Worm (Caenorhabditis elegans) whole organism, young adult: ENCODE results near the gene nhr-129.

Experiments
- B0019.2 ChIP-seq: fragments of 200-800 bp; sonication (Bioruptor generic); conservative IDR thresholded peaks from 2 replicates; pipeline ENCODE4 v1.3.6; 2022; ENCODE audit warnings: missing genetic modification reagents, missing genetic modification characterization, missing compliant biosample characterization
- B0035.1 ChIP-seq: sonication (generic microtip); optimal IDR thresholded peaks from 2 replicates; lab custom pipeline; 2016; ENCODE audit warnings: missing genetic modification characterization, mild to moderate bottlenecking, missing compliant biosample characterization, missing genotype, missing genetic modification reagents
- B0261.1 ChIP-seq: sonication (generic microtip); optimal IDR thresholded peaks from 2 replicates; lab custom pipeline; 2016; ENCODE audit warnings: mild to moderate bottlenecking, missing genetic modification characterization, moderate library complexity, missing compliant biosample characterization
- F22D6.2 ChIP-seq: sonication (generic microtip); optimal IDR thresholded peaks from 2 replicates; lab custom pipeline; 2016; ENCODE audit warnings: mild to moderate bottlenecking, missing genetic modification characterization, missing compliant biosample characterization
- F39B2.1 ChIP-seq: fragments of 200-800 bp; sonication (Bioruptor generic); IDR thresholded peaks from 2 replicates; pipeline ENCODE4 v1.3.6; 2022; ENCODE audit warnings: missing genetic modification reagents, missing genetic modification characterization, missing compliant biosample characterization
- F49E8.2 ChIP-seq: sonication (generic microtip); optimal IDR thresholded peaks from 3 replicates; lab custom pipeline; 2017; ENCODE audit warnings: missing genetic modification characterization, mild to moderate bottlenecking, missing compliant biosample characterization, antibody characterized with exemption, moderate library complexity; ENCODE audit not compliant: insufficient read depth
- F52B5.7 ChIP-seq: sonication (generic microtip); optimal IDR thresholded peaks from 2 replicates; lab custom pipeline; 2016; ENCODE audit warnings: mild to moderate bottlenecking, missing genetic modification characterization, missing compliant biosample characterization
- F57C9.4 ChIP-seq: sonication (generic microtip); optimal IDR thresholded peaks from 2 replicates; lab custom pipeline; 2017; ENCODE audit warnings: mild to moderate bottlenecking, missing genetic modification characterization, missing compliant biosample characterization
- Y67H2A.10 ChIP-seq: fragments of 200-800 bp; sonication (Bioruptor generic); conservative IDR thresholded peaks from 2 replicates; pipeline ENCODE4 v1.3.6; 2022; ENCODE audit warnings: missing genetic modification reagents, missing genetic modification characterization, missing compliant biosample characterization
- Y79H2A.3 ChIP-seq: fragments of 200-800 bp; sonication (Bioruptor generic); conservative IDR thresholded peaks from 2 replicates; pipeline ENCODE4 v1.3.6; 2022; ENCODE audit warnings: missing genetic modification reagents, missing genetic modification characterization, missing compliant biosample characterization
- atf-7 ChIP-seq: sonication (generic microtip); optimal IDR thresholded peaks from 2 replicates; lab custom pipeline; 2017; ENCODE audit warnings: mild to moderate bottlenecking, missing genetic modification characterization, missing compliant biosample characterization
- attf-3 ChIP-seq: fragments of 200-800 bp; sonication (Bioruptor generic); conservative IDR thresholded peaks from 2 replicates; pipeline ENCODE4 v1.3.6; 2022; ENCODE audit warnings: missing genetic modification reagents, missing genetic modification characterization, missing compliant biosample characterization
- attf-5 ChIP-seq: fragments of 200-800 bp; sonication (Bioruptor generic); optimal IDR thresholded peaks from 2 replicates; lab custom pipeline; 2018; ENCODE audit warnings: mild to moderate bottlenecking, missing genetic modification characterization, missing compliant biosample characterization
- attf-6 ChIP-seq: fragments of 200-800 bp; sonication (Bioruptor generic); IDR thresholded peaks from 2 replicates; pipeline ENCODE4 v1.3.6; 2022; ENCODE audit warnings: missing genetic modification reagents, missing genetic modification characterization, missing compliant biosample characterization
- bed-2 ChIP-seq: fragments of 200-800 bp; sonication (Bioruptor generic); IDR thresholded peaks from 2 replicates; pipeline ENCODE4 v1.3.6; 2022; ENCODE audit warnings: missing genetic modification reagents, missing genetic modification characterization, missing compliant biosample characterization
- cebp-1 ChIP-seq, 2 experiments: fragments of 200-800 bp in 1 of 2; sonication (Bioruptor generic) in 1 of 2; sonication (generic microtip) in 1 of 2; IDR thresholded peaks in 1 of 2; optimal IDR thresholded peaks in 1 of 2; 2 replicates each; pipeline versions ENCODE4 v1.3.6 to Lab custom; 2017 to 2022; ENCODE audit warnings: missing compliant biosample characterization in 2 of 2, missing genetic modification characterization in 2 of 2, mild to moderate bottlenecking in 1 of 2, missing genetic modification reagents in 1 of 2, moderate library complexity in 1 of 2
- cebp-2 ChIP-seq: fragments of 200-800 bp; sonication (Bioruptor generic); IDR thresholded peaks from 2 replicates; pipeline ENCODE4 v1.3.6; 2022; ENCODE audit warnings: missing genetic modification characterization, missing compliant biosample characterization
- ceh-91 ChIP-seq: fragments of 200-800 bp; sonication (Bioruptor generic); IDR thresholded peaks from 2 replicates; pipeline ENCODE4 v1.3.6; 2022; ENCODE audit warnings: missing genetic modification reagents, missing genetic modification characterization, missing compliant biosample characterization
- dpff-1 ChIP-seq: sonication (generic microtip); optimal IDR thresholded peaks from 2 replicates; lab custom pipeline; 2017; ENCODE audit warnings: mild to moderate bottlenecking, missing genetic modification characterization, missing compliant biosample characterization
- dpl-1 ChIP-seq: fragments of 150-350 bp; optimal IDR thresholded peaks from 2 replicates; lab custom pipeline; 2014; ENCODE audit warnings: missing biosample characterization, missing genetic modification reagents, missing genetic modification characterization
- efl-1 ChIP-seq: fragments of 150-350 bp; optimal IDR thresholded peaks from 2 replicates; lab custom pipeline; 2014; ENCODE audit warnings: missing biosample characterization, missing genetic modification reagents, missing genetic modification characterization
- egl-44 ChIP-seq: fragments of 200-800 bp; sonication (Bioruptor generic); IDR thresholded peaks from 2 replicates; pipeline ENCODE4 v1.3.6; 2022; ENCODE audit warnings: missing genetic modification reagents, missing genetic modification characterization, missing compliant biosample characterization
- hmg-1.2 ChIP-seq: fragments of 200-800 bp; sonication (Bioruptor generic); IDR thresholded peaks from 2 replicates; pipeline ENCODE4 v1.3.6; 2022; ENCODE audit warnings: missing genetic modification reagents, missing genetic modification characterization, missing compliant biosample characterization
- hrde-1 ChIP-seq: sonication (generic microtip); optimal IDR thresholded peaks from 2 replicates; lab custom pipeline; 2016; ENCODE audit warnings: missing genetic modification characterization, mild to moderate bottlenecking, missing compliant biosample characterization, moderate library complexity, missing genotype, missing genetic modification reagents, borderline replicate concordance
- lin-35 ChIP-seq, 3 experiments: fragments of 150-350 bp in 2 of 3; sonication (generic microtip) in 1 of 3; optimal IDR thresholded peaks; 2 replicates each; lab custom pipeline; 2014 to 2018; ENCODE audit warnings: missing biosample characterization in 3 of 3, missing genetic modification characterization in 3 of 3, missing genetic modification reagents in 3 of 3
- lin-40 ChIP-seq: sonication (generic microtip); optimal IDR thresholded peaks from 2 replicates; lab custom pipeline; 2016; ENCODE audit warnings: missing genetic modification characterization, mild to moderate bottlenecking, missing compliant biosample characterization, missing genotype, missing genetic modification reagents
- lsl-1 ChIP-seq: fragments of 200-800 bp; sonication (Bioruptor generic); optimal IDR thresholded peaks from 2 replicates; lab custom pipeline; 2018; ENCODE audit warnings: mild to moderate bottlenecking, missing genetic modification characterization, moderate library complexity, missing compliant biosample characterization
- lsy-27 ChIP-seq: sonication (generic microtip); optimal IDR thresholded peaks from 2 replicates; lab custom pipeline; 2017; ENCODE audit warnings: missing genetic modification characterization, mild to moderate bottlenecking, missing compliant biosample characterization, antibody characterized with exemption, missing genotype, borderline replicate concordance; ENCODE audit not compliant: insufficient read depth
- mel-28 ChIP-seq: sonication (generic microtip); optimal IDR thresholded peaks from 2 replicates; lab custom pipeline; 2016; ENCODE audit warnings: borderline replicate concordance, mild to moderate bottlenecking, missing genetic modification characterization, missing compliant biosample characterization
- mes-4 ChIP-seq: sonication (generic microtip); optimal IDR thresholded peaks from 2 replicates; lab custom pipeline; 2016; ENCODE audit warnings: missing genotype, missing genetic modification characterization, missing compliant biosample characterization
- mxl-1 ChIP-seq: sonication (generic microtip); optimal IDR thresholded peaks from 2 replicates; lab custom pipeline; 2016; ENCODE audit warnings: missing genetic modification characterization, missing compliant biosample characterization
- nfya-2 ChIP-seq: fragments of 200-800 bp; sonication (Bioruptor generic); IDR thresholded peaks from 2 replicates; pipeline ENCODE4 v1.3.6; 2022; ENCODE audit warnings: missing genetic modification reagents, missing genetic modification characterization, missing compliant biosample characterization
- nhr-27 ChIP-seq: fragments of 200-800 bp; sonication (Bioruptor generic); optimal IDR thresholded peaks from 2 replicates; lab custom pipeline; 2018; ENCODE audit warnings: mild to moderate bottlenecking, missing genetic modification characterization, moderate library complexity, missing compliant biosample characterization
- nhr-90 ChIP-seq: sonication (generic microtip); optimal IDR thresholded peaks from 2 replicates; lab custom pipeline; 2016; ENCODE audit warnings: missing genotype, mild to moderate bottlenecking, missing genetic modification characterization, missing compliant biosample characterization
- repo-1 ChIP-seq: sonication (generic microtip); optimal IDR thresholded peaks from 2 replicates; lab custom pipeline; 2017; ENCODE audit warnings: mild to moderate bottlenecking, missing genetic modification characterization, missing compliant biosample characterization
- rpc-1 ChIP-seq, 2 experiments: fragments of 150-350 bp in 1 of 2; sonication (generic microtip) in 1 of 2; optimal IDR thresholded peaks; 2 replicates each; lab custom pipeline; 2014 to 2018; ENCODE audit warnings: missing biosample characterization in 1 of 2, missing genetic modification characterization in 1 of 2, missing genetic modification reagents in 1 of 2, missing genotype in 1 of 2
- snpc-1.1 ChIP-seq: sonication (generic microtip); optimal IDR thresholded peaks from 2 replicates; lab custom pipeline; 2017; ENCODE audit warnings: missing genetic modification characterization, mild to moderate bottlenecking, missing compliant biosample characterization, antibody characterized with exemption, moderate library complexity, missing genotype, missing genetic modification reagents; ENCODE audit not compliant: insufficient read depth
- snpc-4 ChIP-seq, 5 experiments: fragments of 150-350 bp in 1 of 5; sonication (generic microtip) in 4 of 5; optimal IDR thresholded peaks; 2 replicates each; lab custom pipeline; 2014 to 2018; ENCODE audit warnings: missing genetic modification characterization in 5 of 5, missing biosample characterization in 3 of 5, antibody characterized with exemption in 2 of 5, mild to moderate bottlenecking in 2 of 5, missing compliant biosample characterization in 2 of 5, missing genotype in 2 of 5, moderate library complexity in 2 of 5, missing genetic modification reagents in 1 of 5
- tbx-9 ChIP-seq: sonication (generic microtip); optimal IDR thresholded peaks from 2 replicates; lab custom pipeline; 2016; ENCODE audit warnings: borderline replicate concordance, missing genetic modification characterization, inconsistent platforms, missing compliant biosample characterization
- tlf-1 ChIP-seq: fragments of 200-800 bp; sonication (Bioruptor generic); optimal IDR thresholded peaks from 2 replicates; lab custom pipeline; 2018; ENCODE audit warnings: mild to moderate bottlenecking, missing genetic modification characterization, missing compliant biosample characterization
- unc-130 ChIP-seq: sonication (generic microtip); optimal IDR thresholded peaks from 2 replicates; lab custom pipeline; 2016; ENCODE audit warnings: missing genetic modification reagents, missing genetic modification characterization, missing compliant biosample characterization
- xnd-1 ChIP-seq: sonication (generic microtip); optimal IDR thresholded peaks from 2 replicates; lab custom pipeline; 2016; ENCODE audit warnings: missing genotype, missing genetic modification reagents, missing genetic modification characterization, missing compliant biosample characterization
- zim-3 ChIP-seq: sonication (generic microtip); optimal IDR thresholded peaks from 2 replicates; lab custom pipeline; 2017; ENCODE audit warnings: mild to moderate bottlenecking, missing genetic modification characterization, moderate library complexity, missing compliant biosample characterization
- ztf-22 ChIP-seq: fragments of 200-800 bp; sonication (Bioruptor generic); optimal IDR thresholded peaks from 2 replicates; lab custom pipeline; 2018; ENCODE audit warnings: mild to moderate bottlenecking, missing genetic modification characterization, moderate library complexity, missing compliant biosample characterization
- ztf-6 ChIP-seq: fragments of 200-800 bp; sonication (Bioruptor generic); IDR thresholded peaks from 2 replicates; pipeline ENCODE4 v1.3.6; 2022; ENCODE audit warnings: missing genetic modification reagents, missing genetic modification characterization, missing compliant biosample characterization

Gene nhr-129

ce11 chrV:13313045-13313623, 17.7 kb downstream of the nhr-129 start, which contains the start of gene C50B6.3 (continued):
- TF ChIP-seq efl-1 (GFP tag; lab: Kevin White, UChicago), result peak; percentile 11
- TF ChIP-seq F39B2.1, result no peak
- TF ChIP-seq ceh-91 (GFP tag; lab: Robert Waterston, UW), result peak; percentile 47; the same call in 1 of the 2 replicates
- TF ChIP-seq B0019.2 (GFP tag; lab: Robert Waterston, UW), result no peak
- no peak for TF ChIP-seq snpc-1.1 (tag; lab: Kevin White, UChicago)
- TF ChIP-seq lsl-1, result peak; percentile 70
- no peak for TF ChIP-seq ztf-22 (GFP tag; lab: Kevin White, UChicago)
- no peak for TF ChIP-seq nhr-27 (tag; lab: Kevin White, UChicago)
- TF ChIP-seq F22D6.2 (tag; lab: Kevin White, UChicago), result no peak
- TF ChIP-seq nfya-2, result no peak
- TF ChIP-seq lin-35 (GFP tag; optimal IDR thresholded peaks at IDR 0.05; lab: Kevin White, UChicago), result peak in 1 of 3 experiments; percentile 72
- TF ChIP-seq rpc-1 (optimal IDR thresholded peaks at IDR 0.05; lab: Kevin White, UChicago), result no peak
- no peak for TF ChIP-seq rpc-1 (tag; optimal IDR thresholded peaks at IDR 0.05; lab: Kevin White, UChicago)
- no peak for TF ChIP-seq nhr-90 (tag; lab: Kevin White, UChicago)
- no peak for TF ChIP-seq hrde-1 (tag; lab: Kevin White, UChicago)
- no peak for TF ChIP-seq Y79H2A.3 (GFP tag; lab: Robert Waterston, UW)
- TF ChIP-seq F57C9.4 (tag; lab: Kevin White, UChicago), result no peak
- TF ChIP-seq B0261.1, result no peak
- no peak for TF ChIP-seq repo-1
- no peak for TF ChIP-seq F49E8.2 (tag; lab: Kevin White, UChicago)
- TF ChIP-seq ztf-6 (GFP tag; lab: Robert Waterston, UW), result no peak
- TF ChIP-seq attf-3 (GFP tag; lab: Robert Waterston, UW), result peak; percentile 99
- TF ChIP-seq egl-44 (GFP tag; lab: Robert Waterston, UW), result no peak
- no peak for TF ChIP-seq mes-4
- no peak for TF ChIP-seq attf-6 (GFP tag; lab: Robert Waterston, UW)
- TF ChIP-seq tbx-9, result no peak
- no peak for TF ChIP-seq snpc-4 (GFP tag; optimal IDR thresholded peaks at IDR 0.05; lab: Kevin White, UChicago)
- peak in 2 of 4 experiments; percentile 31 to 45 for TF ChIP-seq snpc-4 (tag; optimal IDR thresholded peaks at IDR 0.05; lab: Kevin White, UChicago)
- no peak for TF ChIP-seq lsy-27 (tag; lab: Kevin White, UChicago)
- TF ChIP-seq B0035.1 (tag; lab: Kevin White, UChicago), result no peak
- TF ChIP-seq bed-2 (GFP tag; lab: Robert Waterston, UW), result 0 out of 2 replicates have a peak, but pooled peaks have one; percentile 23
- 0 out of 2 replicates have a peak, but pooled peaks have one; percentile 35 for TF ChIP-seq hmg-1.2 (GFP tag; lab: Robert Waterston, UW)
- peak; percentile 41 for TF ChIP-seq attf-5 (GFP tag; lab: Kevin White, UChicago)
- TF ChIP-seq mxl-1 (tag; lab: Kevin White, UChicago), result no peak
- no peak for TF ChIP-seq zim-3
- TF ChIP-seq lin-40 (tag; lab: Kevin White, UChicago), result peak; percentile 65
- peak; percentile 40 for TF ChIP-seq dpl-1
- TF ChIP-seq unc-130 (GFP tag; lab: Kevin White, UChicago), result peak; percentile 70
- no peak for TF ChIP-seq cebp-2 (GFP tag; lab: Robert Waterston, UW)
- no peak for TF ChIP-seq xnd-1 (tag; lab: Kevin White, UChicago)
- TF ChIP-seq F52B5.7, result no peak
- TF ChIP-seq dpff-1, result no peak
- no peak for TF ChIP-seq tlf-1 (GFP tag; lab: Kevin White, UChicago)
- TF ChIP-seq cebp-1 (GFP tag; IDR thresholded peaks at IDR 0.05; lab: Robert Waterston, UW), result no peak
- no peak for TF ChIP-seq cebp-1 (tag; optimal IDR thresholded peaks at IDR 0.05; lab: Kevin White, UChicago)
- TF ChIP-seq atf-7 (tag; lab: Kevin White, UChicago), result no peak
- no peak for TF ChIP-seq mel-28 (tag; lab: Kevin White, UChicago)
- no peak for TF ChIP-seq Y67H2A.10
